Fruit fly (Drosophila melanogaster): ENCODE data around the gene Naa60.

The Naa60 gene

dm6 chr3L:9692892-9693551 lies 33.7 kb upstream of the Naa60 start:
- TF ChIP-seq pan (optimal IDR thresholded peaks at IDR 0.05): peak; percentile 75
- peak; percentile 89 for TF ChIP-seq tai (GFP tag; optimal IDR thresholded peaks at IDR 0.05)
- TF ChIP-seq foxo (GFP tag; optimal IDR thresholded peaks at IDR 0.05): peak; percentile 55 to 95
- TF ChIP-seq Sp1 (GFP tag; optimal IDR thresholded peaks at IDR 0.05): peak; percentile 93
- TF ChIP-seq Abd-B (GFP tag; optimal IDR thresholded peaks at IDR 0.05): no peak
- no peak for TF ChIP-seq lola (GFP tag; optimal IDR thresholded peaks at IDR 0.05)
- TF ChIP-seq usp (GFP tag; optimal IDR thresholded peaks at IDR 0.05): no peak
- no peak for TF ChIP-seq Dfd (GFP tag; optimal IDR thresholded peaks at IDR 0.05)
- TF ChIP-seq fru (GFP tag; optimal IDR thresholded peaks at IDR 0.05): peak; percentile 96
- TF ChIP-seq jim (GFP tag; optimal IDR thresholded peaks at IDR 0.05): no peak
- TF ChIP-seq dsf (GFP tag; optimal IDR thresholded peaks at IDR 0.05; ENCODE audit: borderline replicate concordance): peak; percentile 64
- TF ChIP-seq psq (GFP tag; optimal IDR thresholded peaks at IDR 0.05): peak; percentile 93
- TF ChIP-seq Mio (GFP tag; optimal IDR thresholded peaks at IDR 0.05): peak; percentile 71
- TF ChIP-seq CG9705 (GFP tag; optimal IDR thresholded peaks at IDR 0.05): peak; percentile 85
- no peak for TF ChIP-seq CrebA (GFP tag; optimal IDR thresholded peaks at IDR 0.05; ENCODE audit: borderline replicate concordance)
- TF ChIP-seq GATAd (GFP tag; optimal IDR thresholded peaks at IDR 0.05): no peak
- TF ChIP-seq Hr83 (GFP tag; optimal IDR thresholded peaks at IDR 0.05; ENCODE audit: poor library complexity, severe bottlenecking): no peak
- TF ChIP-seq woc (GFP tag; optimal IDR thresholded peaks at IDR 0.05): peak; percentile 99
- peak; percentile 29 for TF ChIP-seq Rel (GFP tag; optimal IDR thresholded peaks at IDR 0.05)
- TF ChIP-seq Rel (tag; optimal IDR thresholded peaks at IDR 0.05): peak; percentile 36
- TF ChIP-seq Dif (GFP tag; optimal IDR thresholded peaks at IDR 0.05; ENCODE audit: partially characterized antibody): no peak
- peak; percentile 85 for TF ChIP-seq Jra (GFP tag; optimal IDR thresholded peaks at IDR 0.05)
- peak; percentile 95 for TF ChIP-seq ey (GFP tag; optimal IDR thresholded peaks at IDR 0.05)
- TF ChIP-seq rgr (GFP tag; optimal IDR thresholded peaks at IDR 0.05): peak; percentile 93
- peak; percentile 72 for TF ChIP-seq sage (GFP tag; optimal IDR thresholded peaks at IDR 0.05)
- peak; percentile 80 for TF ChIP-seq Hnf4 (GFP tag; optimal IDR thresholded peaks at IDR 0.05)
- TF ChIP-seq sv (GFP tag; optimal IDR thresholded peaks at IDR 0.05): peak; percentile 92
- TF ChIP-seq HLH106 (tag; optimal IDR thresholded peaks at IDR 0.05): peak; percentile 91
- TF ChIP-seq Myc (optimal IDR thresholded peaks at IDR 0.05): no peak
- no peak for TF ChIP-seq Vsx2 (GFP tag; optimal IDR thresholded peaks at IDR 0.05; ENCODE audit: partially characterized antibody)
- peak; percentile 95 for TF ChIP-seq br (GFP tag; optimal IDR thresholded peaks at IDR 0.05)
- TF ChIP-seq N (GFP tag; optimal IDR thresholded peaks at IDR 0.05): peak; percentile 16
- TF ChIP-seq dmrt93B (GFP tag; optimal IDR thresholded peaks at IDR 0.05): peak; percentile 94
- peak; percentile 79 for TF ChIP-seq brk (GFP tag; optimal IDR thresholded peaks at IDR 0.05)
- TF ChIP-seq Hr78 (GFP tag; optimal IDR thresholded peaks at IDR 0.05): no peak
- peak; percentile 96 for TF ChIP-seq OdsH (GFP tag; optimal IDR thresholded peaks at IDR 0.05)
- TF ChIP-seq h (GFP tag; optimal IDR thresholded peaks at IDR 0.05): peak; percentile 95
- TF ChIP-seq CG32264 (GFP tag; optimal IDR thresholded peaks at IDR 0.05): peak; percentile 83
- no peak for TF ChIP-seq dl (GFP tag; optimal IDR thresholded peaks at IDR 0.05; ENCODE audit: insufficient read depth in 1 of 2, partially characterized antibody in 2 of 2)

- TF ChIP-seq usp (GFP tag; optimal IDR thresholded peaks at IDR 0.05) (no peak), Rel (GFP tag; optimal IDR thresholded peaks at IDR 0.05) (peak; percentile 53), Rel (tag; optimal IDR thresholded peaks at IDR 0.05) (no peak), brk (GFP tag; optimal IDR thresholded peaks at IDR 0.05) (peak; percentile 16), foxo (GFP tag; optimal IDR thresholded peaks at IDR 0.05) (no peak), Jra (GFP tag; optimal IDR thresholded peaks at IDR 0.05) (no peak), lola (GFP tag; optimal IDR thresholded peaks at IDR 0.05) (no peak), sage (GFP tag; optimal IDR thresholded peaks at IDR 0.05) (peak; percentile 0), N (GFP tag; optimal IDR thresholded peaks at IDR 0.05) (peak; percentile 21)
Observed at dm6 chr3L:9693552-9694133, 33.1 kb upstream of the Naa60 start.

Measured in whole organism, wandering third instar larva.